Worm (Caenorhabditis elegans) whole organism, L4/young adult: ENCODE results near the gene srd-21.

Experiments used
- W03F9.2 ChIP-seq: fragments of 150-350 bp; optimal IDR thresholded peaks from 2 replicates; lab custom pipeline; 2014; ENCODE audit warnings: missing biosample characterization, missing genetic modification characterization
- dao-5 ChIP-seq: sonication (generic microtip); optimal IDR thresholded peaks from 2 replicates; lab custom pipeline; 2016; ENCODE audit warnings: missing genotype, missing genetic modification characterization, moderate library complexity, missing compliant biosample characterization
- him-1 ChIP-seq: sonication (generic microtip); optimal IDR thresholded peaks from 2 replicates; lab custom pipeline; 2016; ENCODE audit warnings: missing genotype, missing genetic modification reagents, missing genetic modification characterization, missing compliant biosample characterization

ce11 chrV:16635911-16636310 is 6.2 kb downstream of the srd-21 start, which contains the start of gene mltn-11:
- TF ChIP-seq dao-5 (tag; lab: Kevin White, UChicago), result no peak
- TF ChIP-seq him-1, result no peak
- no peak for TF ChIP-seq W03F9.2 (tag; lab: Kevin White, UChicago)
